Fruit fly (Drosophila melanogaster) whole organism, prepupa: ENCODE data around the gene NimC2.
A peak's percentile ranks its signal among the peaks of the same experiment; 100 is the strongest.

Experiments used
- Blimp-1 ChIP-seq: fragments of 200-800 bp; sonication (Bioruptor generic); optimal IDR thresholded peaks from 3 replicates; lab custom pipeline; 2017; ENCODE audit warnings: missing biosample characterization, missing genetic modification characterization, mild to moderate bottlenecking, moderate library complexity, missing genetic modification reagents
- CG10631 ChIP-seq: fragments of 200-800 bp; sonication (Bioruptor generic); optimal IDR thresholded peaks from 2 replicates; lab custom pipeline; 2016; ENCODE audit warnings: missing biosample characterization, missing genetic modification characterization
- CG11762 ChIP-seq: fragments of 200-800 bp; sonication (Bioruptor generic); optimal IDR thresholded peaks from 3 replicates; lab custom pipeline; 2016; ENCODE audit warnings: missing biosample characterization, missing genetic modification characterization; ENCODE audit not compliant: insufficient read depth
- CG11902 ChIP-seq: fragments of 200-800 bp; sonication (Bioruptor generic); optimal IDR thresholded peaks from 3 replicates; lab custom pipeline; 2016; ENCODE audit warnings: missing biosample characterization, missing genetic modification characterization
- CG15336 ChIP-seq: fragments of 200-800 bp; sonication (Bioruptor generic); IDR thresholded peaks from 2 replicates; pipeline ENCODE4 v1.3.6; 2022; ENCODE audit warnings: missing biosample characterization, missing genetic modification characterization
- CG16779 ChIP-seq: fragments of 200-800 bp; sonication (Bioruptor generic); optimal IDR thresholded peaks from 3 replicates; lab custom pipeline; 2017; ENCODE audit warnings: missing biosample characterization, mild to moderate bottlenecking, missing genetic modification characterization
- CG3032 ChIP-seq: fragments of 200-800 bp; optimal IDR thresholded peaks from 2 replicates; lab custom pipeline; 2019; ENCODE audit warnings: missing biosample characterization, mild to moderate bottlenecking, missing genetic modification characterization, moderate library complexity
- CG31627 ChIP-seq: fragments of 200-800 bp; sonication (Bioruptor generic); optimal IDR thresholded peaks from 3 replicates; lab custom pipeline; 2016; ENCODE audit warnings: missing biosample characterization, missing genetic modification characterization
- CG32006 ChIP-seq: fragments of 200-800 bp; sonication (Bioruptor generic); optimal IDR thresholded peaks from 3 replicates; lab custom pipeline; 2017; ENCODE audit warnings: missing biosample characterization, mild to moderate bottlenecking, missing genetic modification characterization
- CG3919 ChIP-seq: fragments of 200-800 bp; sonication (Bioruptor generic); optimal IDR thresholded peaks from 3 replicates; lab custom pipeline; 2016; ENCODE audit warnings: missing biosample characterization, missing genetic modification characterization
- CG4318 ChIP-seq: fragments of 200-800 bp; sonication (Bioruptor generic); optimal IDR thresholded peaks from 3 replicates; lab custom pipeline; 2017; ENCODE audit warnings: missing biosample characterization, mild to moderate bottlenecking, missing genetic modification characterization
- CG6163 ChIP-seq: fragments of 200-800 bp; sonication (Bioruptor generic); IDR thresholded peaks from 3 replicates; pipeline ENCODE4 v1.3.6; 2022; ENCODE audit warnings: missing biosample characterization, missing genetic modification characterization
- CG6276 ChIP-seq: fragments of 200-800 bp; sonication (Bioruptor generic); optimal IDR thresholded peaks from 2 replicates; lab custom pipeline; 2017; ENCODE audit warnings: missing biosample characterization, mild to moderate bottlenecking, missing genetic modification characterization
- CG6792 ChIP-seq: fragments of 200-800 bp; sonication (Bioruptor generic); optimal IDR thresholded peaks from 3 replicates; lab custom pipeline; 2016; ENCODE audit warnings: missing biosample characterization, missing genetic modification characterization
- CG6808 ChIP-seq: fragments of 200-800 bp; sonication (Bioruptor generic); optimal IDR thresholded peaks from 3 replicates; lab custom pipeline; 2017; ENCODE audit warnings: missing biosample characterization, missing genetic modification characterization, mild to moderate bottlenecking, moderate library complexity, missing genetic modification reagents
- CG7368 ChIP-seq: fragments of 200-800 bp; sonication (Bioruptor generic); optimal IDR thresholded peaks from 3 replicates; lab custom pipeline; 2016; ENCODE audit warnings: missing biosample characterization, missing genetic modification characterization
- CG8119 ChIP-seq: fragments of 200-800 bp; sonication (Bioruptor generic); IDR thresholded peaks from 3 replicates; pipeline ENCODE4 v1.3.6; 2022; ENCODE audit warnings: missing biosample characterization, missing genetic modification characterization
- CG8319 ChIP-seq: fragments of 200-800 bp; sonication (Bioruptor generic); optimal IDR thresholded peaks from 3 replicates; lab custom pipeline; 2016; ENCODE audit warnings: missing biosample characterization, missing genetic modification characterization
- CG8632 ChIP-seq: fragments of 200-800 bp; sonication (Bioruptor generic); optimal IDR thresholded peaks from 3 replicates; lab custom pipeline; 2016; ENCODE audit warnings: missing biosample characterization, missing genetic modification characterization
- CG9139 ChIP-seq: fragments of 200-800 bp; sonication (Bioruptor generic); optimal IDR thresholded peaks from 3 replicates; lab custom pipeline; 2017; ENCODE audit warnings: missing biosample characterization, mild to moderate bottlenecking, missing genetic modification characterization
- Eip78C ChIP-seq: fragments of 200-800 bp; sonication (Bioruptor generic); peaks from one replicate; lab custom pipeline; 2016; ENCODE audit warnings: missing biosample characterization, missing genetic modification characterization
- Eip93F ChIP-seq: fragments of 200-800 bp; sonication (Bioruptor generic); optimal IDR thresholded peaks from 2 replicates; lab custom pipeline; 2016; ENCODE audit warnings: missing biosample characterization, mild to moderate bottlenecking, missing genetic modification characterization
- Ets21C ChIP-seq: fragments of 200-800 bp; sonication (Bioruptor generic); optimal IDR thresholded peaks from 3 replicates; lab custom pipeline; 2016; ENCODE audit warnings: missing biosample characterization, missing genetic modification characterization
- Ets96B ChIP-seq: fragments of 200-800 bp; optimal IDR thresholded peaks from 2 replicates; lab custom pipeline; 2019; ENCODE audit warnings: missing biosample characterization, mild to moderate bottlenecking, missing genetic modification characterization, moderate library complexity
- Gug ChIP-seq: fragments of 200-800 bp; sonication (Bioruptor generic); IDR thresholded peaks from 2 replicates; pipeline ENCODE4 v1.3.6; 2022; ENCODE audit warnings: missing biosample characterization, missing genetic modification characterization
- Hr38 ChIP-seq: sonication (Bioruptor generic); optimal IDR thresholded peaks from 2 replicates; lab custom pipeline; 2016; ENCODE audit warnings: missing biosample characterization, missing genetic modification characterization
- Hr39 ChIP-seq: fragments of 200-800 bp; sonication (Bioruptor generic); optimal IDR thresholded peaks from 2 replicates; lab custom pipeline; 2016; ENCODE audit warnings: missing biosample characterization, missing genetic modification characterization
- Hr4 ChIP-seq: fragments of 200-800 bp; sonication (Bioruptor generic); optimal IDR thresholded peaks from 3 replicates; lab custom pipeline; 2016; ENCODE audit warnings: missing biosample characterization, missing genetic modification characterization
- Lpt ChIP-seq: fragments of 200-800 bp; sonication (Bioruptor generic); optimal IDR thresholded peaks from 3 replicates; lab custom pipeline; 2016; ENCODE audit warnings: missing biosample characterization, missing genetic modification characterization
- Met ChIP-seq: fragments of 200-800 bp; sonication (Bioruptor generic); optimal IDR thresholded peaks from 3 replicates; lab custom pipeline; 2016; ENCODE audit warnings: missing biosample characterization, missing genetic modification characterization
- OdsH ChIP-seq: fragments of 200-800 bp; sonication (Bioruptor generic); optimal IDR thresholded peaks from 3 replicates; lab custom pipeline; 2016; ENCODE audit warnings: missing biosample characterization, missing genetic modification characterization
- Smox ChIP-seq: fragments of 200-800 bp; sonication (Bioruptor generic); optimal IDR thresholded peaks from 3 replicates; lab custom pipeline; 2016; ENCODE audit warnings: missing biosample characterization, missing genetic modification characterization
- Sox14 ChIP-seq: fragments of 200-800 bp; sonication (Bioruptor generic); optimal IDR thresholded peaks from 3 replicates; lab custom pipeline; 2016; ENCODE audit warnings: missing biosample characterization, missing genetic modification characterization
- achi ChIP-seq: fragments of 200-800 bp; sonication (Bioruptor generic); optimal IDR thresholded peaks from 3 replicates; lab custom pipeline; 2016; ENCODE audit warnings: missing biosample characterization, missing genetic modification characterization
- acj6 ChIP-seq: fragments of 200-800 bp; sonication (Bioruptor generic); optimal IDR thresholded peaks from 3 replicates; lab custom pipeline; 2016; ENCODE audit warnings: missing biosample characterization, missing genetic modification characterization
- dac ChIP-seq: fragments of 200-800 bp; sonication (Bioruptor generic); optimal IDR thresholded peaks from 2 replicates; lab custom pipeline; 2017; ENCODE audit warnings: missing biosample characterization, mild to moderate bottlenecking, missing genetic modification characterization
- eg ChIP-seq: fragments of 200-800 bp; sonication (Bioruptor generic); IDR thresholded peaks from 3 replicates; pipeline ENCODE4 v1.3.6; 2022; ENCODE audit warnings: missing biosample characterization, missing genetic modification characterization
- esn ChIP-seq: fragments of 200-800 bp; sonication (Bioruptor generic); optimal IDR thresholded peaks from 2 replicates; lab custom pipeline; 2016; ENCODE audit warnings: missing biosample characterization, mild to moderate bottlenecking, missing genetic modification characterization, moderate library complexity
- fkh ChIP-seq: fragments of 200-800 bp; sonication (Bioruptor generic); optimal IDR thresholded peaks from 3 replicates; lab custom pipeline; 2017; ENCODE audit warnings: missing biosample characterization, mild to moderate bottlenecking, missing genetic modification characterization, moderate library complexity
- net ChIP-seq: fragments of 200-800 bp; sonication (Bioruptor generic); optimal IDR thresholded peaks from 3 replicates; lab custom pipeline; 2016; ENCODE audit warnings: missing biosample characterization, missing genetic modification characterization
- salr ChIP-seq, 2 experiments: fragments of 200-800 bp; sonication (Bioruptor generic); optimal IDR thresholded peaks; 3 replicates each; lab custom pipeline; 2016 to 2018; ENCODE audit warnings: missing biosample characterization in 2 of 2, missing genetic modification characterization in 2 of 2, mild to moderate bottlenecking in 1 of 2
- spab ChIP-seq: fragments of 200-800 bp; sonication (Bioruptor generic); optimal IDR thresholded peaks from 2 replicates; lab custom pipeline; 2017; ENCODE audit warnings: missing biosample characterization, mild to moderate bottlenecking, missing genetic modification characterization, missing genetic modification reagents
- ss ChIP-seq, 2 experiments: fragments of 200-800 bp; sonication (Bioruptor generic); optimal IDR thresholded peaks; 2 replicates in 1 of 2; 3 replicates in 1 of 2; lab custom pipeline; 2017 to 2018; ENCODE audit warnings: mild to moderate bottlenecking in 2 of 2, missing biosample characterization in 2 of 2, missing genetic modification characterization in 2 of 2, moderate library complexity in 1 of 2
- svp ChIP-seq: fragments of 200-800 bp; sonication (Bioruptor generic); peaks from one replicate; lab custom pipeline; 2016; ENCODE audit warnings: missing biosample characterization, missing genetic modification characterization
- topi ChIP-seq: fragments of 200-800 bp; sonication (Bioruptor generic); optimal IDR thresholded peaks from 3 replicates; lab custom pipeline; 2016; ENCODE audit warnings: missing biosample characterization, missing genetic modification characterization
- vri ChIP-seq: fragments of 200-800 bp; sonication (Bioruptor generic); optimal IDR thresholded peaks from 3 replicates; lab custom pipeline; 2016; ENCODE audit warnings: missing biosample characterization, mild to moderate bottlenecking, missing genetic modification characterization

Gene NimC2

DNA sequence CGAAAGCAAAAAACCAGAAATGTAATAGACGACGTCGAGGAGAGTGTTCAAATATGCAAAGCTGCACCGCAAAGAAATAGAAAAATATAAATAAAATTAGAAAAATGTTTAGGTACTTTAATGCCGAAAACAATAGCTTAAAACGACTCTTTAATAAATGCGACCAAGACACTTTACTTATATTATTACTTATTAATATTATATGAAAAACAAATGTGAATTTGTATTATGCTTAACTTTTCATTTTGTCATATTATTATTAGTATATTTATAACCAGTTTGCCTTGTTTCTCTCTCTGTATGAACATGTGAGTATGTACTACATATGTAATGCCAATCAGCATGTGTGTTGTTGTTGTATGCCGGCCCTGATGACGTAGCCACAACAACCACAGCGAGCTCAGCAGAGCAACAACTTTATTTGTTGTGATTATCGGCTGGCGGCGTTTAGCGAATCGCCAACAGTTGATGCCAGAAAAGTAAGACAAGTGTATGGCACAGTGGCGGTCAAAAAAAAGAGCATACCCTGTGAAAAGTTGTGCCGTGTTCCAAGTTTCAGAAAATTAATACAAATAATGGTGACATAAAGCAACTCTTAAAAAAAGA, 42.3 kb downstream of the NimC2 start (continued):
- TF ChIP-seq net (GFP tag; lab: Kevin White, UChicago) (peak; percentile 73), CG16779 (tag; lab: Kevin White, UChicago) (peak; percentile 64), CG15336 (GFP tag; lab: Robert Waterston, UW) (peak; percentile 98), CG9139 (peak; percentile 69), topi (GFP tag; lab: Kevin White, UChicago) (peak; percentile 31), Ets21C (GFP tag; lab: Kevin White, UChicago) (peak; percentile 56), esn (GFP tag; lab: Kevin White, UChicago) (peak; percentile 69), Sox14 (GFP tag; lab: Kevin White, UChicago) (peak; percentile 62), CG7368 (peak; percentile 37), CG6276 (GFP tag; lab: Kevin White, UChicago) (peak; percentile 94), achi (GFP tag; lab: Kevin White, UChicago) (peak; percentile 90), CG3919 (peak; percentile 77), Gug (peak; percentile 95), CG6808 (GFP tag; lab: Kevin White, UChicago) (peak; percentile 70), Eip93F (no peak), Hr38 (GFP tag; lab: Kevin White, UChicago) (no peak), CG4318 (GFP tag; lab: Kevin White, UChicago) (peak; percentile 89), CG8632 (peak; percentile 72), Eip78C (GFP tag; lab: Kevin White, UChicago) (peak; percentile 89), svp (GFP tag; lab: Kevin White, UChicago) (peak; percentile 81), Hr4 (peak; percentile 60), CG6792 (peak; percentile 45), Lpt (GFP tag; lab: Kevin White, UChicago) (peak; percentile 85), CG8319 (GFP tag; lab: Kevin White, UChicago) (peak; percentile 2), spab (GFP tag; lab: Kevin White, UChicago) (peak; percentile 69), vri (GFP tag; lab: Kevin White, UChicago) (peak; percentile 68), ss (GFP tag; optimal IDR thresholded peaks at IDR 0.05; lab: Kevin White, UChicago) (peak; percentile 60 to 78), CG32006 (peak; percentile 95), CG11762 (GFP tag; lab: Kevin White, UChicago) (peak; percentile 69), acj6 (peak; percentile 74), Blimp-1 (GFP tag; lab: Kevin White, UChicago) (peak; percentile 5), CG31627 (GFP tag; lab: Kevin White, UChicago) (peak; percentile 73), CG11902 (GFP tag; lab: Kevin White, UChicago) (peak; percentile 38), Hr39 (GFP tag; lab: Kevin White, UChicago) (peak; percentile 79), CG3032 (peak; percentile 91), CG6163 (GFP tag; lab: Robert Waterston, UW) (peak; percentile 90), OdsH (GFP tag; lab: Kevin White, UChicago) (peak; percentile 82), Smox (GFP tag; lab: Kevin White, UChicago) (peak; percentile 42)

dm6 chr2L:14023136-14024050, 43.5 kb downstream of the NimC2 start:
- TF ChIP-seq fkh (GFP tag; lab: Kevin White, UChicago) (no peak), eg (GFP tag; lab: Robert Waterston, UW) (peak; percentile 3; the same call in 2 of the 3 replicates), CG8119 (peak; percentile 64; the same call in 2 of the 3 replicates), CG3032 (peak; percentile 47), dac (GFP tag; lab: Kevin White, UChicago) (no peak), CG9139 (no peak), acj6 (peak; percentile 17), Hr39 (GFP tag; lab: Kevin White, UChicago) (no peak), CG11762 (GFP tag; lab: Kevin White, UChicago) (no peak), OdsH (GFP tag; lab: Kevin White, UChicago) (peak; percentile 35), CG6276 (GFP tag; lab: Kevin White, UChicago) (peak; percentile 49), Eip78C (GFP tag; lab: Kevin White, UChicago) (peak; percentile 89), CG10631 (GFP tag; lab: Kevin White, UChicago) (peak; percentile 15), Ets96B (tag; lab: Kevin White, UChicago) (peak; percentile 47), CG6163 (GFP tag; lab: Robert Waterston, UW) (peak; percentile 7), CG32006 (peak; percentile 70), Gug (peak; percentile 34), Hr4 (peak; percentile 57), svp (GFP tag; lab: Kevin White, UChicago) (peak; percentile 87), Met (GFP tag; lab: Kevin White, UChicago) (peak; percentile 2), salr (GFP tag; optimal IDR thresholded peaks at IDR 0.05; lab: Kevin White, UChicago) (peak in 1 of 2 experiments; percentile 21), CG31627 (GFP tag; lab: Kevin White, UChicago) (no peak)
